Fruit fly (Drosophila melanogaster) whole organism, embryonic: ENCODE results near the gene att-ORFB.

Experiments
- CG10979 ChIP-seq: fragments of 200-800 bp; sonication (Bioruptor generic); optimal IDR thresholded peaks from 2 replicates; lab custom pipeline; 2018; ENCODE audit warnings: missing biosample characterization, mild to moderate bottlenecking, missing genetic modification characterization, moderate library complexity
- CG2889 ChIP-seq: fragments of 200-800 bp; sonication (Bioruptor generic); IDR thresholded peaks from 3 replicates; pipeline ENCODE4 v1.3.6; 2022; ENCODE audit warnings: missing biosample characterization, missing genetic modification characterization
- grau ChIP-seq: fragments of 200-800 bp; optimal IDR thresholded peaks from 3 replicates; lab custom pipeline; 2019; ENCODE audit warnings: missing biosample characterization, mild to moderate bottlenecking, missing genetic modification characterization, moderate library complexity
- gsb ChIP-seq: fragments of 200-800 bp; sonication (Bioruptor generic); IDR thresholded peaks from 2 replicates; pipeline ENCODE4 v1.3.6; 2022; ENCODE audit warnings: missing biosample characterization, missing genetic modification characterization
- oc ChIP-seq: fragments of 200-800 bp; sonication (Bioruptor generic); optimal IDR thresholded peaks from 2 replicates; lab custom pipeline; 2018; ENCODE audit warnings: missing biosample characterization, mild to moderate bottlenecking, missing genetic modification characterization, moderate library complexity

DNA sequence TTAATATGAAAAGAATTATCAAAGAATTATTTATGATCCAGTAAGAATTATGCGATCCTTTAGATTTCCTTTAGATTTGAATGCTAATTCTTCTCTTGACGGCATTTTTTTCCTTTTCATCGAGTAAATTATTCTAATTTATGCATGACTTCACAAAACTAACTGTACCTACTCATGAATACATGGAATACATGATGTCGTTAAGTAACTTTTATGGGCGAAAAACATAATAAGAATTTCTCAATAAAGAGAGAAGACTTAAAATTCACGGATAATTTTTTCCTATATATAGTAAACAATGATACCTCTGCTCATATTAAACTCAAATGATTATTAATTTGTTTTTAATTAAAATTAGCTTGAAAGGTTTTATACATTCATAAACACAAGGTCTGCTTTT, 41.7 kb upstream of the att-ORFB start:
- TF ChIP-seq grau (tag; lab: Kevin White, UChicago) (no peak), gsb (GFP tag; lab: Robert Waterston, UW) (no peak), CG2889 (GFP tag; lab: Robert Waterston, UW) (no peak), CG10979 (tag; lab: Kevin White, UChicago) (no peak), oc (tag; lab: Kevin White, UChicago) (no peak)
